Worm (Caenorhabditis elegans) whole organism, late embryonic: Measurements from ENCODE around the gene sru-26.

ENCODE experiments used
- T23F11.4 ChIP-seq: fragments of 200-800 bp; sonication (Bioruptor generic); optimal IDR thresholded peaks from 2 replicates; lab custom pipeline; 2018; ENCODE audit warnings: mild to moderate bottlenecking, missing genetic modification characterization, missing compliant biosample characterization
- ceh-30 ChIP-seq: fragments of 150-350 bp; optimal IDR thresholded peaks from 2 replicates; lab custom pipeline; 2014; ENCODE audit warnings: missing biosample characterization, missing genetic modification characterization
- unc-55 ChIP-seq: sonication (generic microtip); optimal IDR thresholded peaks from 2 replicates; lab custom pipeline; 2017; ENCODE audit warnings: missing biosample characterization, missing genetic modification reagents, missing genetic modification characterization

ce11 chrIV:12456613-12457012 lies 30.7 kb upstream of the sru-26 start, which contains the start of gene C25G4.7:
- TF ChIP-seq T23F11.4 (GFP tag; lab: Kevin White, UChicago): no peak
- no peak for TF ChIP-seq unc-55 (GFP tag; lab: Kevin White, UChicago)
- TF ChIP-seq ceh-30 (tag; lab: Kevin White, UChicago): no peak
